Fruit fly (Drosophila melanogaster) ovary, adult (tissue): ENCODE measurements around the gene CG13829.

Source experiments
- CG17801 ChIP-seq: fragments of 200-800 bp; optimal IDR thresholded peaks from 2 replicates; lab custom pipeline; 2019; ENCODE audit warnings: missing biosample characterization, mild to moderate bottlenecking, missing genetic modification characterization, moderate library complexity; ENCODE audit not compliant: partially characterized antibody

The CG13829 gene

dm6 chr3R:23131341-23131884, 29.7 kb downstream of the CG13829 start:
- TF ChIP-seq CG17801 (GFP tag; lab: Kevin White, UChicago), result no peak

DNA sequence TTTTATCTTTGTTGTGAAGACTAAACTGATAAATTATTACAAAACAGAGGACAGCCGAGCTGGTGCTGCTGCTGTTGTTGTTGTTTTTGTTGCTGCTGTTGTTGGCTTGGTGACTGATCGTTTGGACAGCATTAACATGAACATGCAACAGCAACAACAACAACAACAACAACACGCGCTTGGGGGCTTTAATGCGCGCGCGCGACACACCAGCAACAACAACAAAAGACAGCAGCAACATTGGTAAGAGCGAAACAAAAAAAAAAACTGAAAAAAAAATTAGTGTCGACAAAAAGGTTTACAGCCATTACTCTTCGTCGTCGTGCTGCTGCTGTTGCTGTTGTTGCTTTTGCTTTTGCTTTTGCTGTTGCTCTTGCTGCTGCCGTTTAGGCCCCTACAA, 30.3 kb downstream of the CG13829 start:
- TF ChIP-seq CG17801 (GFP tag; lab: Kevin White, UChicago), result no peak

- no peak for TF ChIP-seq CG17801 (GFP tag; lab: Kevin White, UChicago)
These were observed 31.0 kb downstream of the CG13829 start for dm6 chr3R:23130181-23130580.

- no peak for TF ChIP-seq CG17801 (GFP tag; lab: Kevin White, UChicago)
These were observed 31.5 kb downstream of the CG13829 start for dm6 chr3R:23129617-23130016.

DNA sequence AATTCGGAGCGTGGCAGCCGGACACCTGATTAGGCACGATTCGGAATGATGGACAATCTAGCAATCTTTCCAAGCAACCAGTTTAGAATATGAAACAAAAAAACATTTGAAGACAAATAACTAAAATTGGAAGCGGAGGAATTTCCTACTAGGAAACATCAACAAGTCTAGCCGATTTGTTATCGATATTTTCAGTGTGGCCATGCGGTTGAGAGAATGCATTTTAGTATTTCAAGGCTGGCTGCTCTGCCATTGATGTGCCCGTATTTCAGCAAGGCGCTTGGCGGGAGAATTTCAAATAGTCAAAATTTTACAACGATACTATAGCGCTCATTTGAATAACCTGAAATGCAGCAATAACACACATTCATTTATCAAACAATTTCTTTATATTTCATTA, 33.3 kb downstream of the CG13829 start, which contains the start of gene CG31457:
Gene CG31457 (minus strand): TSS at position 186 of the 400 bp plus-strand sequence.
- TF ChIP-seq CG17801 (GFP tag; lab: Kevin White, UChicago), result no peak

DNA sequence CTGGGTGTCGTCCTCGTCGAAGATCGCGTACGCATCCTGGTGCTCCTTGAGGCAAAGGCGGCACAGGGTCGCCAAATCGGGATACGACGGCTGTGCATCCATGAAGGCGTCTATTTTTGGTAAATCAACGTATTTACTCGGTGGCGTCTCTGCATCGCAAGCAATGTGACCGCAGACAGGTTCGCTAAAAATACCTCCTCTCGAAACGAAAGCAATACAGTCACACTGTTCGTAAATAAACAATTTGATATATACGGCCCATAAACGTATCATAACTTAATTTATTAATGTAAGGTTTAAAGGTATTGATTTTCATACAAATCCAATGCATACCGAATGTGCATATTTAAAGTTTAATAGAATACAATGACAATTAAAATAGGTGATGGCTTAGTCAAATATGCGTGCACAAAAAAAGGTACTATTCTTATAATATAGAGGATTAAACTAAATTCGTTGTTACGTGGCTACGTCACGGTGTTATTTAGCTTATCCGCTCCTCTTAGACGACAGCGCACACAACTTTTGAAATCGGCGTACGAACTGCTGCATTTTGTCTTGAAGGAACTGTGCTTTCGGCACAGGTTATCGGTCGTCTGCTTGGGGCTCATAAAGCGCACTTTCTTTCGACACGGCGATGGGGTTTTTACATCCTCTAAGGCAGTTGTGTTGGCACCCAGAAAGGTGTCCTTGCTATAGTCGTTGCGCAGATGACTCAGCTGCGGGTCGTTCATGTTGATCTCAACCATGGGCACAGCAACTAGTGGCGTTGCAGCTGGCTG, 34.7 kb downstream of the CG13829 start, which contains the start of gene CG31365:
Gene CG31365 (minus strand): TSS at position 182 of the 782 bp plus-strand sequence.
- TF ChIP-seq CG17801 (GFP tag; lab: Kevin White, UChicago), result no peak

dm6 chr3R:23120933-23121332, 40.2 kb downstream of the CG13829 start:
- TF ChIP-seq CG17801 (GFP tag; lab: Kevin White, UChicago), result no peak

- TF ChIP-seq CG17801 (GFP tag; lab: Kevin White, UChicago), result no peak
These were observed 41.3 kb downstream of the CG13829 start for dm6 chr3R:23119873-23120272.

dm6 chr3R:23117683-23118470, 43.3 kb downstream of the CG13829 start, which contains the start of the genes Rassf and CenB1A:
TSS of gene Rassf (minus strand) at chr3R:23117931.
TSS of gene CenB1A (plus strand) at chr3R:23118400.
- TF ChIP-seq CG17801 (GFP tag; lab: Kevin White, UChicago), result no peak

- no peak for TF ChIP-seq CG17801 (GFP tag; lab: Kevin White, UChicago)
These were observed 48.3 kb downstream of the CG13829 start, which contains the start of gene Cow for dm6 chr3R:23112680-23113362. TSS of gene Cow (minus strand) at chr3R:23112730.

DNA sequence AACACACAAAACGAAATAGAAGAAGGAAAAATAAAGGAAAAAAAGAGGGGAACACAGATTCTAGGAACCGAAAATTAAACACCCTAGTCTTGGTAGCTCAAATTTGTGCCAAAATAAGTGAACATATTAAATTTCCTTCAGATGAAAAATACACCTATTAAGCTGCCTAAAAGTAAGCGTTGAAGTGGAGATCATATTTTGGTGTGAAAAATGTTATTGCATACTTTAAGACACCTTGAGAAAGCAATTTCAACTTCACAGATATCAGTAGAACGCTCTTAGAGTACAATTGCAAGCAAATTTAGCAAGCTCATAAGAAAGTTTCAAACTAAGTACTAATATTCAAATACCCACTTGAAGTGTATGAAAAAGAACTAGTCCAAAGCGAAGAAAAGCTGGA, 50.4 kb downstream of the CG13829 start:
- no peak for TF ChIP-seq CG17801 (GFP tag; lab: Kevin White, UChicago)
